Worm (Caenorhabditis elegans) whole organism, mixed stage, embryonic: ENCODE results near the gene C33F10.12.

ENCODE experiments used
- hlh-1 ChIP-seq: fragments of 150-350 bp; optimal IDR thresholded peaks from 2 replicates; lab custom pipeline; 2014; ENCODE audit warnings: missing biosample characterization, missing genetic modification reagents, missing genetic modification characterization
- zip-8 ChIP-seq: fragments of 150-350 bp; optimal IDR thresholded peaks from 2 replicates; lab custom pipeline; 2014; ENCODE audit warnings: missing biosample characterization, missing genetic modification characterization

C33F10.12 gene

DNA sequence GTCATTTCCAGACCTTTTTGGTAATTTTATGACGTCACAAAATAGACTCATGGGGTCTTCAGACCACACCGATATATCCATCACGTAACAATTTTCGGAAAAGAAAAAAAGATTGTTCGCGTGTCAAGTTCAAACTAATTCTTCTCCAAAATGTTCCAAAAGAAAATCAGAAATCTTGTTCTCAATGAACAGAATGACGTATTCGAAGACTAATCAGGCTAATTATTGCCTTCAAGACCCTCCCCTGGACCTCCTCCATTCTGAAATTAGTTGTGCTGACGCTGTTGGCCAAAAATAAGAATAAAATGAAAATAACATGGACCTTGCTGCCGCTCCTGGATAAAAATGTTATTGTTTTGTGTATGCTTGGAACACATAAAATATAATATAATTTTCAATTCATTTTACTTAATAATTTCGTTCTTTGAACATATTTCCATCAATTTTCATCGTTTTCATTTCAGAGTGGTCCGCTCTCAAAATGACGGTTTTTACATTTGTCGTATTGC lies 47.7 kb downstream of the C33F10.12 start, which contains the start of gene F26G1.15:
F26G1.15 (plus strand) TSS at position 459 of the 509 bp plus-strand sequence.
- TF ChIP-seq hlh-1 (tag; lab: Kevin White, UChicago) (no peak), zip-8 (tag; lab: Kevin White, UChicago) (peak; percentile 74)
- TF ChIP-seq, all 35 proteins: peak for 1
